Fruit fly (Drosophila melanogaster): ENCODE data around the gene CG12237.

CG12237 gene

dm6 chrX:19645873-19646541 is 3.3 kb upstream of the CG12237 start, which contains the start of gene Arp10 (continued):
- TF ChIP-seq CG17912 (GFP tag; optimal IDR thresholded peaks at IDR 0.05), result no peak
- TF ChIP-seq lbe (GFP tag; optimal IDR thresholded peaks at IDR 0.05), result no peak
- peak; percentile 48 for TF ChIP-seq Sry-β (GFP tag; optimal IDR thresholded peaks at IDR 0.05)
- no peak for TF ChIP-seq CG13894 (tag; optimal IDR thresholded peaks at IDR 0.05)
- TF ChIP-seq ssp (GFP tag; IDR thresholded peaks at IDR 0.05), result peak; percentile 92
- TF ChIP-seq eve (GFP tag; optimal IDR thresholded peaks at IDR 0.05), result no peak
- no peak for TF ChIP-seq CG10959 (GFP tag; IDR thresholded peaks at IDR 0.05)
- TF ChIP-seq Bteb2 (GFP tag; optimal IDR thresholded peaks at IDR 0.05), result no peak
- TF ChIP-seq CG33557 (GFP tag; optimal IDR thresholded peaks at IDR 0.05), result peak; percentile 2
- peak; percentile 29 for TF ChIP-seq Fer3 (tag; optimal IDR thresholded peaks at IDR 0.05)
- no peak for TF ChIP-seq Lhr (GFP tag; optimal IDR thresholded peaks at IDR 0.05)
- peak; percentile 14 for TF ChIP-seq CG13424 (tag; optimal IDR thresholded peaks at IDR 0.05)
- no peak for TF ChIP-seq CG16863 (GFP tag; optimal IDR thresholded peaks at IDR 0.05)
- no peak for TF ChIP-seq CG6854 (GFP tag; optimal IDR thresholded peaks at IDR 0.05)
- no peak for TF ChIP-seq pita (GFP tag; optimal IDR thresholded peaks at IDR 0.05)
- TF ChIP-seq CG8388 (GFP tag; optimal IDR thresholded peaks at IDR 0.05), result no peak
- TF ChIP-seq ato (GFP tag; IDR thresholded peaks at IDR 0.05; ENCODE audit: partially characterized antibody), result peak; percentile 41; the same call in 1 of the 2 replicates
- TF ChIP-seq CG10654 (GFP tag; optimal IDR thresholded peaks at IDR 0.05), result no peak
- TF ChIP-seq NC2β (GFP tag; optimal IDR thresholded peaks at IDR 0.05), result no peak
- TF ChIP-seq CG17186 (GFP tag; optimal IDR thresholded peaks at IDR 0.05), result peak; percentile 44
- no peak for TF ChIP-seq CG5180 (GFP tag; optimal IDR thresholded peaks at IDR 0.05)
- TF ChIP-seq sna (GFP tag; IDR thresholded peaks at IDR 0.05; ENCODE audit: partially characterized antibody), result no peak
- no peak for TF ChIP-seq CG15269 (tag; optimal IDR thresholded peaks at IDR 0.05)
- TF ChIP-seq pb (GFP tag; optimal IDR thresholded peaks at IDR 0.05), result no peak
- no peak for TF ChIP-seq E2f1 (GFP tag; IDR thresholded peaks at IDR 0.05)
- TF ChIP-seq CG10209 (GFP tag; optimal IDR thresholded peaks at IDR 0.05), result no peak
- no peak for TF ChIP-seq luna (GFP tag; optimal IDR thresholded peaks at IDR 0.05)
- 0 out of 3 replicates have a peak, but pooled peaks have one; percentile 31 for TF ChIP-seq zen2 (GFP tag; IDR thresholded peaks at IDR 0.05; ENCODE audit: partially characterized antibody)
- TF ChIP-seq phol (tag; optimal IDR thresholded peaks at IDR 0.05), result peak; percentile 40
- no peak for TF ChIP-seq CG31441 (GFP tag; IDR thresholded peaks at IDR 0.05)
- TF ChIP-seq HLH4C (GFP tag; IDR thresholded peaks at IDR 0.05; ENCODE audit: partially characterized antibody), result no peak
- TF ChIP-seq Med (GFP tag), result peak; percentile 57
- TF ChIP-seq Fer1 (GFP tag; optimal IDR thresholded peaks at IDR 0.05), result peak; percentile 12
- no peak for TF ChIP-seq CG14441 (GFP tag; IDR thresholded peaks at IDR 0.05)
- no peak for TF ChIP-seq stc (GFP tag; IDR thresholded peaks at IDR 0.05)
- TF ChIP-seq zfh1 (GFP tag; IDR thresholded peaks at IDR 0.05), result no peak
- TF ChIP-seq PHDP (tag; optimal IDR thresholded peaks at IDR 0.05), result no peak
- peak; percentile 15 for TF ChIP-seq CG17829 (tag; optimal IDR thresholded peaks at IDR 0.05)
- peak; percentile 60; the same call in 2 of the 3 replicates for TF ChIP-seq CG16813 (GFP tag; IDR thresholded peaks at IDR 0.05; ENCODE audit: partially characterized antibody)
- no peak for TF ChIP-seq CG13775 (GFP tag; optimal IDR thresholded peaks at IDR 0.05)
- TF ChIP-seq cato (GFP tag; optimal IDR thresholded peaks at IDR 0.05; ENCODE audit: borderline replicate concordance), result no peak
- no peak for TF ChIP-seq Sox102F (GFP tag; optimal IDR thresholded peaks at IDR 0.05)
- no peak for TF ChIP-seq Oaz (GFP tag; IDR thresholded peaks at IDR 0.05)
- TF ChIP-seq pho (GFP tag; optimal IDR thresholded peaks at IDR 0.05), result no peak
- no peak for TF ChIP-seq Abd-B (GFP tag; optimal IDR thresholded peaks at IDR 0.05)
- no peak for TF ChIP-seq CG6272 (GFP tag; IDR thresholded peaks at IDR 0.05)
- no peak for TF ChIP-seq CG3726 (GFP tag; IDR thresholded peaks at IDR 0.05)
- no peak for TF ChIP-seq ci (GFP tag; IDR thresholded peaks at IDR 0.05)
- TF ChIP-seq salm (tag; optimal IDR thresholded peaks at IDR 0.05), result no peak

Measured in whole organism, embryonic.